Worm (Caenorhabditis elegans) whole organism, young adult: ENCODE data around the gene ZK112.4.
A peak's percentile ranks its signal among the peaks of the same experiment; 100 is the strongest.

ENCODE experiments used
- B0261.1 ChIP-seq: sonication (generic microtip); optimal IDR thresholded peaks from 2 replicates; lab custom pipeline; 2016; ENCODE audit warnings: mild to moderate bottlenecking, missing genetic modification characterization, moderate library complexity, missing compliant biosample characterization
- C17E4.6 ChIP-seq: fragments of 200-800 bp; sonication (Bioruptor generic); IDR thresholded peaks from 2 replicates; pipeline ENCODE4 v1.3.6; 2022; ENCODE audit warnings: missing genetic modification reagents, missing genetic modification characterization, missing compliant biosample characterization
- D2030.7 ChIP-seq: fragments of 200-800 bp; sonication (Bioruptor generic); IDR thresholded peaks from 2 replicates; pipeline ENCODE4 v1.3.6; 2022; ENCODE audit warnings: missing genetic modification reagents, missing genetic modification characterization, missing compliant biosample characterization
- F49E8.2 ChIP-seq: sonication (generic microtip); optimal IDR thresholded peaks from 3 replicates; lab custom pipeline; 2017; ENCODE audit warnings: missing genetic modification characterization, mild to moderate bottlenecking, missing compliant biosample characterization, antibody characterized with exemption, moderate library complexity; ENCODE audit not compliant: insufficient read depth
- F55B11.4 ChIP-seq: sonication (generic microtip); optimal IDR thresholded peaks from 2 replicates; lab custom pipeline; 2016; ENCODE audit warnings: missing compliant biosample characterization, missing genetic modification characterization, borderline replicate concordance; ENCODE audit not compliant: insufficient read depth
- K11D2.4 ChIP-seq: fragments of 200-800 bp; sonication (Bioruptor generic); IDR thresholded peaks from 2 replicates; pipeline ENCODE4 v1.3.6; 2022; ENCODE audit warnings: missing genetic modification reagents, missing genetic modification characterization, missing compliant biosample characterization
- K12H6.12 ChIP-seq: fragments of 200-800 bp; sonication (Bioruptor generic); optimal IDR thresholded peaks from 2 replicates; lab custom pipeline; 2018; ENCODE audit warnings: mild to moderate bottlenecking, missing genetic modification characterization, missing compliant biosample characterization
- T07F8.4 ChIP-seq: sonication (generic microtip); optimal IDR thresholded peaks from 2 replicates; lab custom pipeline; 2016; ENCODE audit warnings: mild to moderate bottlenecking, missing genetic modification characterization, moderate library complexity, missing compliant biosample characterization
- Y67H2A.10 ChIP-seq: fragments of 200-800 bp; sonication (Bioruptor generic); conservative IDR thresholded peaks from 2 replicates; pipeline ENCODE4 v1.3.6; 2022; ENCODE audit warnings: missing genetic modification reagents, missing genetic modification characterization, missing compliant biosample characterization
- Y79H2A.3 ChIP-seq: fragments of 200-800 bp; sonication (Bioruptor generic); conservative IDR thresholded peaks from 2 replicates; pipeline ENCODE4 v1.3.6; 2022; ENCODE audit warnings: missing genetic modification reagents, missing genetic modification characterization, missing compliant biosample characterization
- ama-1 ChIP-seq, 3 experiments: fragments of 150-350 bp in 1 of 3; sonication (generic microtip) in 2 of 3; optimal IDR thresholded peaks; 2 replicates each; lab custom pipeline; 2014 to 2018; ENCODE audit warnings: missing biosample characterization in 2 of 3, missing genetic modification characterization in 2 of 3, missing genetic modification reagents in 2 of 3
- attf-3 ChIP-seq: fragments of 200-800 bp; sonication (Bioruptor generic); conservative IDR thresholded peaks from 2 replicates; pipeline ENCODE4 v1.3.6; 2022; ENCODE audit warnings: missing genetic modification reagents, missing genetic modification characterization, missing compliant biosample characterization
- attf-5 ChIP-seq: fragments of 200-800 bp; sonication (Bioruptor generic); optimal IDR thresholded peaks from 2 replicates; lab custom pipeline; 2018; ENCODE audit warnings: mild to moderate bottlenecking, missing genetic modification characterization, missing compliant biosample characterization
- bed-2 ChIP-seq: fragments of 200-800 bp; sonication (Bioruptor generic); IDR thresholded peaks from 2 replicates; pipeline ENCODE4 v1.3.6; 2022; ENCODE audit warnings: missing genetic modification reagents, missing genetic modification characterization, missing compliant biosample characterization
- cebp-1 ChIP-seq, 2 experiments: fragments of 200-800 bp in 1 of 2; sonication (Bioruptor generic) in 1 of 2; sonication (generic microtip) in 1 of 2; IDR thresholded peaks in 1 of 2; optimal IDR thresholded peaks in 1 of 2; 2 replicates each; pipeline versions ENCODE4 v1.3.6 to Lab custom; 2017 to 2022; ENCODE audit warnings: missing compliant biosample characterization in 2 of 2, missing genetic modification characterization in 2 of 2, mild to moderate bottlenecking in 1 of 2, missing genetic modification reagents in 1 of 2, moderate library complexity in 1 of 2
- cebp-2 ChIP-seq: fragments of 200-800 bp; sonication (Bioruptor generic); IDR thresholded peaks from 2 replicates; pipeline ENCODE4 v1.3.6; 2022; ENCODE audit warnings: missing genetic modification characterization, missing compliant biosample characterization
- ceh-91 ChIP-seq: fragments of 200-800 bp; sonication (Bioruptor generic); IDR thresholded peaks from 2 replicates; pipeline ENCODE4 v1.3.6; 2022; ENCODE audit warnings: missing genetic modification reagents, missing genetic modification characterization, missing compliant biosample characterization
- chd-7 ChIP-seq: sonication (generic microtip); optimal IDR thresholded peaks from 2 replicates; lab custom pipeline; 2016; ENCODE audit warnings: mild to moderate bottlenecking, missing genetic modification characterization, moderate library complexity, missing compliant biosample characterization
- dpl-1 ChIP-seq: fragments of 150-350 bp; optimal IDR thresholded peaks from 2 replicates; lab custom pipeline; 2014; ENCODE audit warnings: missing biosample characterization, missing genetic modification reagents, missing genetic modification characterization
- efl-1 ChIP-seq: fragments of 150-350 bp; optimal IDR thresholded peaks from 2 replicates; lab custom pipeline; 2014; ENCODE audit warnings: missing biosample characterization, missing genetic modification reagents, missing genetic modification characterization
- ekl-4 ChIP-seq: fragments of 200-800 bp; sonication (Bioruptor generic); IDR thresholded peaks from 2 replicates; pipeline ENCODE4 v1.3.6; 2022; ENCODE audit warnings: missing genetic modification reagents, missing genetic modification characterization, missing compliant biosample characterization
- hmg-1.2 ChIP-seq: fragments of 200-800 bp; sonication (Bioruptor generic); IDR thresholded peaks from 2 replicates; pipeline ENCODE4 v1.3.6; 2022; ENCODE audit warnings: missing genetic modification reagents, missing genetic modification characterization, missing compliant biosample characterization
- let-526 ChIP-seq: fragments of 200-800 bp; sonication (Bioruptor generic); IDR thresholded peaks from 2 replicates; pipeline ENCODE4 v1.3.6; 2022; ENCODE audit warnings: missing genetic modification reagents, missing genetic modification characterization, missing compliant biosample characterization
- let-607 ChIP-seq, 2 experiments: fragments of 200-800 bp in 1 of 2; sonication (Bioruptor generic) in 1 of 2; sonication (generic microtip) in 1 of 2; optimal IDR thresholded peaks; 2 replicates each; lab custom pipeline; 2016 to 2018; ENCODE audit warnings: mild to moderate bottlenecking in 2 of 2, missing compliant biosample characterization in 2 of 2, missing genetic modification characterization in 2 of 2, moderate library complexity in 2 of 2, missing genotype in 1 of 2
- lin-26 ChIP-seq: fragments of 200-800 bp; sonication (Bioruptor generic); IDR thresholded peaks from 2 replicates; pipeline ENCODE4 v1.3.6; 2022; ENCODE audit warnings: missing genetic modification reagents, missing genetic modification characterization, missing compliant biosample characterization
- lir-1 ChIP-seq: fragments of 200-800 bp; sonication (Bioruptor generic); conservative IDR thresholded peaks from 2 replicates; pipeline ENCODE4 v1.3.6; 2022; ENCODE audit warnings: missing genetic modification reagents, missing genetic modification characterization, missing compliant biosample characterization
- lsy-27 ChIP-seq: sonication (generic microtip); optimal IDR thresholded peaks from 2 replicates; lab custom pipeline; 2017; ENCODE audit warnings: missing genetic modification characterization, mild to moderate bottlenecking, missing compliant biosample characterization, antibody characterized with exemption, missing genotype, borderline replicate concordance; ENCODE audit not compliant: insufficient read depth
- madf-3 ChIP-seq: fragments of 200-800 bp; sonication (Bioruptor generic); IDR thresholded peaks from 2 replicates; pipeline ENCODE4 v1.3.6; 2022; ENCODE audit warnings: missing genetic modification reagents, missing genetic modification characterization, missing compliant biosample characterization
- madf-6 ChIP-seq: fragments of 200-800 bp; sonication (Bioruptor generic); IDR thresholded peaks from 2 replicates; pipeline ENCODE4 v1.3.6; 2022; ENCODE audit warnings: missing genetic modification reagents, missing genetic modification characterization, missing compliant biosample characterization
- mcd-1 ChIP-seq: fragments of 200-800 bp; sonication (Bioruptor generic); IDR thresholded peaks from 2 replicates; pipeline ENCODE4 v1.3.6; 2022; ENCODE audit warnings: missing genetic modification reagents, missing genetic modification characterization, missing compliant biosample characterization
- mel-28 ChIP-seq: sonication (generic microtip); optimal IDR thresholded peaks from 2 replicates; lab custom pipeline; 2016; ENCODE audit warnings: borderline replicate concordance, mild to moderate bottlenecking, missing genetic modification characterization, missing compliant biosample characterization
- mxl-1 ChIP-seq: sonication (generic microtip); optimal IDR thresholded peaks from 2 replicates; lab custom pipeline; 2016; ENCODE audit warnings: missing genetic modification characterization, missing compliant biosample characterization
- nfya-1 ChIP-seq: sonication (generic microtip); optimal IDR thresholded peaks from 2 replicates; lab custom pipeline; 2017; ENCODE audit warnings: antibody characterized with exemption, missing compliant biosample characterization, missing genetic modification characterization, borderline replicate concordance; ENCODE audit not compliant: insufficient read depth
- nhr-80 ChIP-seq: sonication (generic microtip); optimal IDR thresholded peaks from 2 replicates; lab custom pipeline; 2016; ENCODE audit warnings: missing genetic modification characterization, missing compliant biosample characterization
- rcor-1 ChIP-seq: fragments of 200-800 bp; sonication (Bioruptor generic); IDR thresholded peaks from 2 replicates; pipeline ENCODE4 v1.3.6; 2022; ENCODE audit warnings: missing genetic modification reagents, missing genetic modification characterization, missing compliant biosample characterization
- sea-2 ChIP-seq: fragments of 200-800 bp; sonication (Bioruptor generic); IDR thresholded peaks from 2 replicates; pipeline ENCODE4 v1.3.6; 2022; ENCODE audit warnings: missing genetic modification characterization, missing compliant biosample characterization
- snpc-1.1 ChIP-seq: sonication (generic microtip); optimal IDR thresholded peaks from 2 replicates; lab custom pipeline; 2017; ENCODE audit warnings: missing genetic modification characterization, mild to moderate bottlenecking, missing compliant biosample characterization, antibody characterized with exemption, moderate library complexity, missing genotype, missing genetic modification reagents; ENCODE audit not compliant: insufficient read depth
- sptf-2 ChIP-seq: fragments of 200-800 bp; sonication (Bioruptor generic); optimal IDR thresholded peaks from 2 replicates; lab custom pipeline; 2018; ENCODE audit warnings: mild to moderate bottlenecking, missing genetic modification characterization, missing compliant biosample characterization
- tbp1 ChIP-seq: fragments of 200-800 bp; sonication (Bioruptor generic); optimal IDR thresholded peaks from 2 replicates; lab custom pipeline; 2018; ENCODE audit warnings: mild to moderate bottlenecking, missing genetic modification characterization, missing compliant biosample characterization
- zfh-2 ChIP-seq: fragments of 200-800 bp; sonication (Bioruptor generic); conservative IDR thresholded peaks from 2 replicates; pipeline ENCODE4 v1.3.6; 2022; ENCODE audit warnings: missing genetic modification reagents, missing genetic modification characterization, missing compliant biosample characterization
- ztf-18 ChIP-seq: sonication (generic microtip); optimal IDR thresholded peaks from 2 replicates; lab custom pipeline; 2016; ENCODE audit warnings: missing genotype, mild to moderate bottlenecking, missing genetic modification characterization, missing compliant biosample characterization

Gene ZK112.4

DNA sequence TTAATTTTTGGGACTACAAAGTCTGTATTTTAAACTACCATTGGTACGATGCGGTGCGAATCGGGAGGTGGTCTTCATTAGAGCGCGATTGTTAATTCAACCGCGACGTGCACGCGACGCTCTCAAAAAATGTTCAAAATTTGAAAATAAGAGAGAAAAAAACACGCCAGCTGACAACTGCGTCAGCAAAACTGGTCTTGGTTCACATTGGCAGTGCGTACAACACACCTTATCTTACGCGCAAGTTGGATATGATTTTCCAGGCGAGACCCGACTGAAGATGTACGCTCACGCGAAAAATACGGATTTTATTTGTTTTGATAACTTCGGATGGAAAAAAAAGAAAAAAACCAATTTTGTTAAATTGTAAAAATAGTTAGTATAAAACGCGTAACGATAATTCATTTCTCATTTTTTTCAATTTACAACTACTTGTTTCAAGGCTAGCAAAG is 17.9 kb downstream of the ZK112.4 start, which contains the start of gene C03B8.3 (continued):
- TF ChIP-seq T07F8.4 (tag; lab: Kevin White, UChicago) (no peak), tbp1 (GFP tag; lab: Kevin White, UChicago) (no peak), lsy-27 (no peak), K12H6.12 (tag; lab: Kevin White, UChicago) (no peak), C17E4.6 (no peak), ceh-91 (GFP tag; lab: Robert Waterston, UW) (peak; percentile 38; the same call in 1 of the 2 replicates), mel-28 (no peak), mcd-1 (GFP tag; lab: Robert Waterston, UW) (no peak), let-607 (tag; optimal IDR thresholded peaks at IDR 0.05; lab: Kevin White, UChicago) (no peak), ztf-18 (tag; lab: Kevin White, UChicago) (peak; percentile 86), B0261.1 (tag; lab: Kevin White, UChicago) (no peak), dpl-1 (GFP tag; lab: Kevin White, UChicago) (no peak), chd-7 (tag; lab: Kevin White, UChicago) (no peak), mxl-1 (tag; lab: Kevin White, UChicago) (no peak), madf-6 (GFP tag; lab: Robert Waterston, UW) (peak; percentile 57; the same call in 1 of the 2 replicates), F49E8.2 (tag; lab: Kevin White, UChicago) (no peak)

DNA sequence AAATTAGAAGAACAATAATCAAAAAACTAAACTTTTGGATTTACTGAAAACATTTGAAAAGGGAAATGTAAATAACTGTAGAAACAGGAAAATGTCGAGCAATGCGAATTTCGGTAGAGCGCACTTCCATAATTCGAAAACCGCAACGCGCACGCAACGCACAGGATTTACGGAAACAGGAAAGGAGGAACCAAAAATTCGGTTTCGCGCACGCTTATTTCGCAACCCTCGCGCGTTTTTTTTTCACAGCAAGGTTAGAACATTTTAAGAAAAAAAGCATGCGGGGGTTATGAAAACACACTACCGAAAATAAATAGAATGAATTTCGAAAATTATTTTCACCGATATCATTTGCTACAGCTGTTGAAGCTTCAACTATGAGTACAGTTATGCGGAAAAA is 18.3 kb downstream of the ZK112.4 start:
- TF ChIP-seq ekl-4 (GFP tag; lab: Robert Waterston, UW) = no peak
- TF ChIP-seq D2030.7 (GFP tag; lab: Robert Waterston, UW) = no peak
- TF ChIP-seq snpc-1.1 (tag; lab: Kevin White, UChicago) = peak; percentile 31
- TF ChIP-seq cebp-1 (GFP tag; IDR thresholded peaks at IDR 0.05; lab: Robert Waterston, UW) = no peak
- peak; percentile 73 for TF ChIP-seq cebp-1 (tag; optimal IDR thresholded peaks at IDR 0.05; lab: Kevin White, UChicago)
- 0 out of 2 replicates have a peak, but pooled peaks have one; percentile 52 for TF ChIP-seq madf-3

DNA sequence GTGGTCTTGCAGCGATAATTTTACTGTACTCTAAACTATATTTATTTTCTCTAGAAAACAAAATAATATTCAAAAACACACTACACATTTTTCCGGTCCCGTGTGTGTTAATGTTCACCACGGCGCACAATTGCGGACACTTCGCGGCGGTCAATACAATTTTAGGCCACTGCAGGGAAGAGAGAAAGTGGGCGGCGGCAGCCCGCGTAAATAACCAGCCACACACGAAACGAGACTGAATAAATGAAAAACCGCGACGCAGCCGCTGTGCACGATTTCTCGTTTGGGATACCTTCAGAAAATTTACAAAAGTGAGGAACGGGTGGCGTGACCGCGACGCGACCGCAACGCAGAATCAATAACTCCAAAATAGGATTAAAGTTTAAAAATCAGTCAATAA is 18.9 kb downstream of the ZK112.4 start:
- TF ChIP-seq hmg-1.2 (GFP tag; lab: Robert Waterston, UW) (peak; percentile 35; the same call in 1 of the 2 replicates), ekl-4 (GFP tag; lab: Robert Waterston, UW) (0 out of 2 replicates have a peak, but pooled peaks have one; percentile 29), ceh-91 (GFP tag; lab: Robert Waterston, UW) (no peak), efl-1 (peak; percentile 30), tbp1 (GFP tag; lab: Kevin White, UChicago) (no peak), cebp-2 (no peak), bed-2 (GFP tag; lab: Robert Waterston, UW) (no peak), rcor-1 (GFP tag; lab: Robert Waterston, UW) (peak; percentile 31; the same call in 1 of the 2 replicates), zfh-2 (GFP tag; lab: Robert Waterston, UW) (peak; percentile 70), cebp-1 (GFP tag; IDR thresholded peaks at IDR 0.05; lab: Robert Waterston, UW) (no peak), cebp-1 (tag; optimal IDR thresholded peaks at IDR 0.05; lab: Kevin White, UChicago) (no peak), nhr-80 (peak; percentile 39), Y67H2A.10 (GFP tag; lab: Robert Waterston, UW) (0 out of 2 replicates have a peak, but pooled peaks have one; percentile 17), ama-1 (optimal IDR thresholded peaks at IDR 0.05; lab: Kevin White, UChicago) (no peak), ama-1 (GFP tag; optimal IDR thresholded peaks at IDR 0.05; lab: Kevin White, UChicago) (no peak), attf-3 (GFP tag; lab: Robert Waterston, UW) (0 out of 2 replicates have a peak, but pooled peaks have one; percentile 11), K11D2.4 (0 out of 2 replicates have a peak, but pooled peaks have one; percentile 23), lin-26 (GFP tag; lab: Robert Waterston, UW) (no peak), lir-1 (GFP tag; lab: Robert Waterston, UW) (0 out of 2 replicates have a peak, but pooled peaks have one; percentile 9), mcd-1 (GFP tag; lab: Robert Waterston, UW) (peak; percentile 38; the same call in 1 of the 2 replicates), F55B11.4 (tag; lab: Kevin White, UChicago) (no peak), attf-5 (GFP tag; lab: Kevin White, UChicago) (peak; percentile 73), snpc-1.1 (tag; lab: Kevin White, UChicago) (no peak), sptf-2 (GFP tag; lab: Kevin White, UChicago) (no peak), let-526 (GFP tag; lab: Robert Waterston, UW) (no peak), nfya-1 (no peak), Y79H2A.3 (no peak), sea-2 (GFP tag; lab: Robert Waterston, UW) (no peak), K12H6.12 (tag; lab: Kevin White, UChicago) (peak; percentile 16), madf-3 (peak; percentile 78; the same call in 1 of the 2 replicates)
